Fruit fly (Drosophila melanogaster) whole organism, wandering third instar larva: ENCODE data around the gene CG4645.
A peak's percentile ranks its signal among the peaks of the same experiment; 100 is the strongest.

ENCODE experiments used
- Abd-B ChIP-seq: fragments of >200 bp; optimal IDR thresholded peaks from 2 replicates; lab custom pipeline; 2017; ENCODE audit warnings: missing biosample characterization, missing genetic modification characterization
- CrebA ChIP-seq: fragments of 200-800 bp; sonication (Bioruptor generic); optimal IDR thresholded peaks from 2 replicates; lab custom pipeline; 2016; ENCODE audit warnings: missing biosample characterization, mild to moderate bottlenecking, missing genetic modification characterization, borderline replicate concordance
- Dif ChIP-seq: fragments of 200-275, 200-300 bp; sonication (Bioruptor generic); optimal IDR thresholded peaks from 2 replicates; lab custom pipeline; 2018; ENCODE audit warnings: missing biosample characterization, missing genetic modification characterization; ENCODE audit not compliant: partially characterized antibody
- HLH106 ChIP-seq: fragments of 200-800 bp; optimal IDR thresholded peaks from 3 replicates; lab custom pipeline; 2019; ENCODE audit warnings: missing biosample characterization, mild to moderate bottlenecking, missing genetic modification characterization, moderate library complexity
- Hnf4 ChIP-seq: fragments of 200-800 bp; sonication (Bioruptor generic); optimal IDR thresholded peaks from 2 replicates; lab custom pipeline; 2016; ENCODE audit warnings: missing biosample characterization, mild to moderate bottlenecking, missing genetic modification characterization
- Hr78 ChIP-seq: fragments of >200 bp; optimal IDR thresholded peaks from 2 replicates; lab custom pipeline; 2017; ENCODE audit warnings: missing biosample characterization, missing genetic modification characterization
- Hr83 ChIP-seq: fragments of 200-300 bp; sonication (Bioruptor generic); optimal IDR thresholded peaks from 2 replicates; lab custom pipeline; 2016; ENCODE audit warnings: missing biosample characterization, mild to moderate bottlenecking, missing genetic modification characterization, moderate library complexity; ENCODE audit not compliant: poor library complexity, severe bottlenecking
- Jra ChIP-seq: sonication (Bioruptor generic); optimal IDR thresholded peaks from 2 replicates; lab custom pipeline; 2016; ENCODE audit warnings: missing biosample characterization, missing genetic modification characterization
- Mio ChIP-seq: sonication (Bioruptor generic); optimal IDR thresholded peaks from 2 replicates; lab custom pipeline; 2016; ENCODE audit warnings: missing biosample characterization, missing genetic modification characterization
- Myc ChIP-seq: fragments of >200 bp; optimal IDR thresholded peaks from 2 replicates; lab custom pipeline; 2017
- OdsH ChIP-seq: fragments of 200-800 bp; sonication (Bioruptor generic); optimal IDR thresholded peaks from 2 replicates; lab custom pipeline; 2016; ENCODE audit warnings: missing biosample characterization, mild to moderate bottlenecking, missing genetic modification characterization
- Rel ChIP-seq, 2 experiments: fragments of 200-800 bp; sonication (Bioruptor generic) in 1 of 2; optimal IDR thresholded peaks; 2 replicates in 1 of 2; 3 replicates in 1 of 2; lab custom pipeline; 2016 to 2019; ENCODE audit warnings: mild to moderate bottlenecking in 2 of 2, missing biosample characterization in 2 of 2, missing genetic modification characterization in 2 of 2, moderate library complexity in 1 of 2
- Sp1 ChIP-seq: fragments of 200-800 bp; sonication (Bioruptor generic); optimal IDR thresholded peaks from 3 replicates; lab custom pipeline; 2019; ENCODE audit warnings: missing biosample characterization, mild to moderate bottlenecking, missing genetic modification characterization, moderate library complexity
- Vsx2 ChIP-seq: fragments of 200-300, 225-300 bp; sonication (Bioruptor generic); optimal IDR thresholded peaks from 2 replicates; lab custom pipeline; 2018; ENCODE audit warnings: missing biosample characterization, missing genetic modification characterization; ENCODE audit not compliant: partially characterized antibody
- br ChIP-seq: fragments of 200-800 bp; sonication (Bioruptor generic); optimal IDR thresholded peaks from 2 replicates; lab custom pipeline; 2016; ENCODE audit warnings: missing biosample characterization, missing genetic modification characterization
- brk ChIP-seq: fragments of 200-800 bp; sonication (Bioruptor generic); optimal IDR thresholded peaks from 2 replicates; lab custom pipeline; 2016; ENCODE audit warnings: missing biosample characterization, mild to moderate bottlenecking, missing genetic modification characterization
- dmrt93B ChIP-seq: fragments of 200-800 bp; sonication (Bioruptor generic); optimal IDR thresholded peaks from 2 replicates; lab custom pipeline; 2018; ENCODE audit warnings: missing biosample characterization, mild to moderate bottlenecking, missing genetic modification characterization
- dsf ChIP-seq: sonication (Bioruptor generic); optimal IDR thresholded peaks from 2 replicates; lab custom pipeline; 2016; ENCODE audit warnings: missing biosample characterization, missing genetic modification characterization, borderline replicate concordance
- ey ChIP-seq: fragments of 200-800 bp; sonication (Bioruptor generic); optimal IDR thresholded peaks from 2 replicates; lab custom pipeline; 2016; ENCODE audit warnings: missing biosample characterization, missing genetic modification characterization
- foxo ChIP-seq, 2 experiments: fragments of 200-800 bp; sonication (Bioruptor generic); optimal IDR thresholded peaks; 2 replicates in 1 of 2; 3 replicates in 1 of 2; lab custom pipeline; 2016 to 2017; ENCODE audit warnings: missing biosample characterization in 2 of 2, missing genetic modification characterization in 2 of 2
- fru ChIP-seq: fragments of 200-800 bp; sonication (Bioruptor generic); optimal IDR thresholded peaks from 3 replicates; lab custom pipeline; 2016; ENCODE audit warnings: missing biosample characterization, mild to moderate bottlenecking, missing genetic modification characterization
- h ChIP-seq: fragments of 200-800 bp; sonication (Bioruptor generic); optimal IDR thresholded peaks from 3 replicates; lab custom pipeline; 2016; ENCODE audit warnings: missing biosample characterization, mild to moderate bottlenecking, missing genetic modification characterization
- jim ChIP-seq: fragments of 175-275, 200-325 bp; sonication (Bioruptor generic); optimal IDR thresholded peaks from 2 replicates; lab custom pipeline; 2016; ENCODE audit warnings: missing biosample characterization, mild to moderate bottlenecking, missing genetic modification characterization
- lola ChIP-seq: fragments of >200 bp; optimal IDR thresholded peaks from 2 replicates; lab custom pipeline; 2017; ENCODE audit warnings: missing biosample characterization, missing genetic modification characterization
- psq ChIP-seq: fragments of 200-800 bp; sonication (Bioruptor generic); optimal IDR thresholded peaks from 3 replicates; lab custom pipeline; 2017; ENCODE audit warnings: missing biosample characterization, mild to moderate bottlenecking, missing genetic modification characterization, moderate library complexity
- rgr ChIP-seq: fragments of 200-800 bp; sonication (Bioruptor generic); optimal IDR thresholded peaks from 3 replicates; lab custom pipeline; 2016; ENCODE audit warnings: missing biosample characterization, mild to moderate bottlenecking, missing genetic modification characterization
- sage ChIP-seq: fragments of 200-800 bp; sonication (Bioruptor generic); optimal IDR thresholded peaks from 2 replicates; lab custom pipeline; 2016; ENCODE audit warnings: missing biosample characterization, mild to moderate bottlenecking, missing genetic modification characterization
- sv ChIP-seq: fragments of 200-800 bp; sonication (Bioruptor generic); optimal IDR thresholded peaks from 3 replicates; lab custom pipeline; 2016; ENCODE audit warnings: missing biosample characterization, missing genetic modification characterization
- tai ChIP-seq: sonication (Bioruptor generic); optimal IDR thresholded peaks from 2 replicates; lab custom pipeline; 2016; ENCODE audit warnings: missing biosample characterization, missing genetic modification characterization
- woc ChIP-seq: sonication (Bioruptor generic); optimal IDR thresholded peaks from 2 replicates; lab custom pipeline; 2016; ENCODE audit warnings: missing biosample characterization, mild to moderate bottlenecking, missing genetic modification characterization

Gene CG4645

dm6 chrX:12905014-12905900 lies 4.5 kb upstream of the CG4645 start:
- TF ChIP-seq fru (GFP tag; lab: Kevin White, UChicago) = no peak
- peak in 1 of 2 experiments; percentile 8 for TF ChIP-seq foxo (GFP tag; optimal IDR thresholded peaks at IDR 0.05; lab: Kevin White, UChicago)
- no peak for TF ChIP-seq Myc
- peak; percentile 7 for TF ChIP-seq h (GFP tag; lab: Kevin White, UChicago)

- TF ChIP-seq Hr78 (GFP tag; lab: Kevin White, UChicago) (no peak), tai (GFP tag; lab: Kevin White, UChicago) (no peak), woc (GFP tag; lab: Kevin White, UChicago) (no peak), Abd-B (GFP tag; lab: Kevin White, UChicago) (no peak), ey (GFP tag; lab: Kevin White, UChicago) (no peak), lola (GFP tag; lab: Kevin White, UChicago) (no peak), dmrt93B (GFP tag; lab: Kevin White, UChicago) (no peak), brk (GFP tag; lab: Kevin White, UChicago) (no peak), dsf (no peak), Myc (no peak), Jra (GFP tag; lab: Kevin White, UChicago) (no peak), Hnf4 (GFP tag; lab: Kevin White, UChicago) (no peak), Vsx2 (GFP tag; lab: Kevin White, UChicago) (no peak), br (no peak), Dif (GFP tag; lab: Kevin White, UChicago) (no peak)
- TF ChIP-seq, all 38 proteins: peak for 0
Observed at dm6 chrX:12905901-12906689, 3.7 kb upstream of the CG4645 start, which contains the start of gene CG4404. Gene CG4404, minus strand, starts transcription at chrX:12906018.

dm6 chrX:12906914-12907313 lies 2.8 kb upstream of the CG4645 start, which contains the start of gene mRpL49:
Gene mRpL49, plus strand, starts transcription at chrX:12907105.
- TF ChIP-seq woc (GFP tag; lab: Kevin White, UChicago) (peak; percentile 30), Abd-B (GFP tag; lab: Kevin White, UChicago) (no peak)

- TF ChIP-seq jim (GFP tag; lab: Kevin White, UChicago) (no peak), sv (no peak), Hr83 (GFP tag; lab: Kevin White, UChicago) (no peak), Sp1 (GFP tag; lab: Kevin White, UChicago) (peak; percentile 62), HLH106 (tag; lab: Kevin White, UChicago) (peak; percentile 52), Hnf4 (GFP tag; lab: Kevin White, UChicago) (no peak), dsf (no peak), CrebA (GFP tag; lab: Kevin White, UChicago) (no peak), sage (GFP tag; lab: Kevin White, UChicago) (no peak), rgr (GFP tag; lab: Kevin White, UChicago) (no peak), psq (GFP tag; lab: Kevin White, UChicago) (peak; percentile 12), OdsH (GFP tag; lab: Kevin White, UChicago) (no peak), Vsx2 (GFP tag; lab: Kevin White, UChicago) (no peak), foxo (GFP tag; optimal IDR thresholded peaks at IDR 0.05; lab: Kevin White, UChicago) (peak in 1 of 2 experiments; percentile 43), br (no peak), Mio (no peak), Abd-B (GFP tag; lab: Kevin White, UChicago) (no peak), Rel (GFP tag; optimal IDR thresholded peaks at IDR 0.05; lab: Kevin White, UChicago) (no peak), Rel (tag; optimal IDR thresholded peaks at IDR 0.05; lab: Kevin White, UChicago) (no peak), dmrt93B (GFP tag; lab: Kevin White, UChicago) (peak; percentile 4)
Observed at dm6 chrX:12913729-12914128, 4.0 kb downstream of the CG4645 start.
